Fruit fly (Drosophila melanogaster) whole organism, embryonic: ENCODE results near the gene CG5861.
A peak's percentile ranks its signal among the peaks of the same experiment; 100 is the strongest.

Source experiments
- ATbp ChIP-seq: fragments of 200-800 bp; sonication (Bioruptor generic); optimal IDR thresholded peaks from 2 replicates; lab custom pipeline; 2017; ENCODE audit warnings: missing biosample characterization, mild to moderate bottlenecking, missing genetic modification characterization, missing genetic modification reagents
- Antp ChIP-seq: fragments of 200-800 bp; sonication (Bioruptor generic); optimal IDR thresholded peaks from 3 replicates; lab custom pipeline; 2016; ENCODE audit warnings: missing biosample characterization, missing genetic modification characterization
- CG10147 ChIP-seq: fragments of 200-800 bp; sonication (Bioruptor generic); optimal IDR thresholded peaks from 2 replicates; lab custom pipeline; 2019; ENCODE audit warnings: missing biosample characterization, mild to moderate bottlenecking, missing genetic modification characterization, moderate library complexity
- CG11093 ChIP-seq: fragments of 200-800 bp; sonication (Bioruptor generic); IDR thresholded peaks from 3 replicates; pipeline ENCODE4 v1.3.6; 2022; ENCODE audit warnings: missing biosample characterization, missing genetic modification characterization
- CG11504 ChIP-seq: fragments of 200-800 bp; sonication (Bioruptor generic); optimal IDR thresholded peaks from 3 replicates; lab custom pipeline; 2019; ENCODE audit warnings: missing biosample characterization, mild to moderate bottlenecking, missing genetic modification characterization, moderate library complexity
- CG12219 ChIP-seq: fragments of 200-800 bp; sonication (Bioruptor generic); optimal IDR thresholded peaks from 3 replicates; lab custom pipeline; 2018; ENCODE audit warnings: missing biosample characterization, mild to moderate bottlenecking, missing genetic modification characterization
- CG12236 ChIP-seq: fragments of 200-800 bp; sonication (Bioruptor generic); optimal IDR thresholded peaks from 2 replicates; lab custom pipeline; 2016; ENCODE audit warnings: missing biosample characterization, missing genetic modification characterization
- CG13424 ChIP-seq: fragments of 200-800 bp; sonication (Bioruptor generic); optimal IDR thresholded peaks from 2 replicates; lab custom pipeline; 2019; ENCODE audit warnings: missing biosample characterization, mild to moderate bottlenecking, missing genetic modification characterization, moderate library complexity
- CG13775 ChIP-seq: fragments of 200-800 bp; sonication (Bioruptor generic); optimal IDR thresholded peaks from 3 replicates; lab custom pipeline; 2017; ENCODE audit warnings: missing biosample characterization, mild to moderate bottlenecking, missing genetic modification characterization
- CG15601 ChIP-seq: fragments of 200-800 bp; sonication (Bioruptor generic); optimal IDR thresholded peaks from 3 replicates; lab custom pipeline; 2019; ENCODE audit warnings: missing biosample characterization, mild to moderate bottlenecking, missing genetic modification characterization, moderate library complexity
- CG2120 ChIP-seq: fragments of 200-800 bp; sonication (Bioruptor generic); optimal IDR thresholded peaks from 3 replicates; lab custom pipeline; 2016; ENCODE audit warnings: missing biosample characterization, missing genetic modification characterization
- CG3065 ChIP-seq: fragments of 200-800 bp; sonication (Bioruptor generic); optimal IDR thresholded peaks from 2 replicates; lab custom pipeline; 2016; ENCODE audit warnings: missing biosample characterization, missing genetic modification characterization
- CG4328 ChIP-seq: fragments of 200-800 bp; sonication (Bioruptor generic); optimal IDR thresholded peaks from 3 replicates; lab custom pipeline; 2017; ENCODE audit warnings: missing biosample characterization, missing genetic modification reagents, missing genetic modification characterization
- CG9727 ChIP-seq: fragments of 200-800 bp; sonication (Bioruptor generic); optimal IDR thresholded peaks from 3 replicates; lab custom pipeline; 2017; ENCODE audit warnings: missing biosample characterization, mild to moderate bottlenecking, missing genetic modification characterization
- Camta ChIP-seq: fragments of 200-800 bp; sonication (Bioruptor generic); optimal IDR thresholded peaks from 2 replicates; lab custom pipeline; 2016; ENCODE audit warnings: missing biosample characterization, missing genetic modification characterization
- Dfd ChIP-seq, 2 experiments: fragments of >200 bp; optimal IDR thresholded peaks; 2 replicates each; lab custom pipeline; 2017; ENCODE audit warnings: missing biosample characterization in 2 of 2, missing genetic modification characterization in 2 of 2
- Gsc ChIP-seq: fragments of 200-800 bp; sonication (Bioruptor generic); IDR thresholded peaks from 2 replicates; pipeline ENCODE4 v1.3.6; 2022; ENCODE audit warnings: missing biosample characterization, missing genetic modification characterization
- Hmx ChIP-seq: fragments of 200-800 bp; sonication (Bioruptor generic); optimal IDR thresholded peaks from 2 replicates; lab custom pipeline; 2016; ENCODE audit warnings: missing biosample characterization, missing genetic modification characterization
- Hr39 ChIP-seq: fragments of >200 bp; optimal IDR thresholded peaks from 2 replicates; lab custom pipeline; 2017
- Lpt ChIP-seq: fragments of >200 bp; optimal IDR thresholded peaks from 2 replicates; lab custom pipeline; 2018; ENCODE audit warnings: missing biosample characterization, missing genetic modification characterization
- Mad ChIP-seq: fragments of 200-800 bp; sonication (Bioruptor generic); optimal IDR thresholded peaks from 2 replicates; lab custom pipeline; 2016; ENCODE audit warnings: missing biosample characterization, missing genetic modification characterization
- Mes4 ChIP-seq: fragments of 200-800 bp; sonication (Bioruptor generic); optimal IDR thresholded peaks from 2 replicates; lab custom pipeline; 2016; ENCODE audit warnings: missing biosample characterization, missing genetic modification characterization
- Myb ChIP-seq: fragments of 200-800 bp; sonication (Bioruptor generic); optimal IDR thresholded peaks from 2 replicates; lab custom pipeline; 2016; ENCODE audit warnings: missing biosample characterization, missing genetic modification characterization
- Opbp ChIP-seq: fragments of 200-800 bp; sonication (Bioruptor generic); IDR thresholded peaks from 3 replicates; pipeline ENCODE4 v1.3.6; 2022; ENCODE audit warnings: missing biosample characterization, missing genetic modification characterization; ENCODE audit not compliant: partially characterized antibody
- Rfx ChIP-seq: fragments of 200-800 bp; sonication (Bioruptor generic); IDR thresholded peaks from 2 replicates; pipeline ENCODE4 v1.3.6; 2022; ENCODE audit warnings: missing biosample characterization, missing genetic modification characterization
- Ssrp ChIP-seq: fragments of 200-800 bp; sonication (Bioruptor generic); optimal IDR thresholded peaks from 2 replicates; lab custom pipeline; 2018; ENCODE audit warnings: missing biosample characterization, mild to moderate bottlenecking, missing genetic modification characterization, moderate library complexity
- Stat92E ChIP-seq, 3 experiments: fragments of >200 bp in 2 of 3; fragments of 200-800 bp in 1 of 3; sonication (Bioruptor generic) in 1 of 3; optimal IDR thresholded peaks; 2 replicates each; lab custom pipeline; 2017 to 2019; ENCODE audit warnings: missing biosample characterization in 3 of 3, missing genetic modification characterization in 3 of 3, mild to moderate bottlenecking in 1 of 3, moderate library complexity in 1 of 3
- Xrp1 ChIP-seq: fragments of 200-800 bp; sonication (Bioruptor generic); IDR thresholded peaks from 2 replicates; pipeline ENCODE4 v1.3.6; 2022; ENCODE audit warnings: missing biosample characterization, missing genetic modification characterization
- abd-A ChIP-seq: fragments of 200-800 bp; sonication (Bioruptor generic); optimal IDR thresholded peaks from 3 replicates; lab custom pipeline; 2019; ENCODE audit warnings: missing biosample characterization, mild to moderate bottlenecking, missing genetic modification characterization, moderate library complexity
- aop ChIP-seq: fragments of 200-800 bp; sonication (Bioruptor generic); IDR thresholded peaks from 2 replicates; pipeline ENCODE4 v1.3.6; 2022; ENCODE audit warnings: missing biosample characterization, missing genetic modification characterization
- crc ChIP-seq: fragments of 200-800 bp; sonication (Bioruptor generic); optimal IDR thresholded peaks from 2 replicates; lab custom pipeline; 2016; ENCODE audit warnings: missing biosample characterization, missing genetic modification characterization
- crol ChIP-seq: fragments of 200-800 bp; sonication (Bioruptor generic); IDR thresholded peaks from 2 replicates; pipeline ENCODE4 v1.3.6; 2022; ENCODE audit warnings: missing biosample characterization, missing genetic modification characterization
- esg ChIP-seq: fragments of 200-800 bp; sonication (Bioruptor generic); conservative IDR thresholded peaks from 2 replicates; pipeline ENCODE4 v1.3.6; 2022; ENCODE audit warnings: missing biosample characterization, missing genetic modification characterization
- fd64A ChIP-seq: fragments of 200-800 bp; sonication (Bioruptor generic); optimal IDR thresholded peaks from 3 replicates; lab custom pipeline; 2018; ENCODE audit warnings: missing biosample characterization, mild to moderate bottlenecking, missing genetic modification characterization
- fd96Cb ChIP-seq: fragments of 200-800 bp; sonication (Bioruptor generic); optimal IDR thresholded peaks from 2 replicates; lab custom pipeline; 2018; ENCODE audit warnings: missing biosample characterization, mild to moderate bottlenecking, missing genetic modification characterization, moderate library complexity
- gce ChIP-seq: fragments of 200-800 bp; sonication (Bioruptor generic); IDR thresholded peaks from 3 replicates; pipeline ENCODE4 v1.3.6; 2022; ENCODE audit warnings: missing biosample characterization, missing genetic modification characterization
- insv ChIP-seq, 2 experiments: fragments of 200-800 bp; sonication (Bioruptor generic); optimal IDR thresholded peaks; 3 replicates each; lab custom pipeline; 2016 to 2018; ENCODE audit warnings: missing biosample characterization in 2 of 2, missing genetic modification characterization in 2 of 2
- jing ChIP-seq: fragments of 200-800 bp; sonication (Bioruptor generic); optimal IDR thresholded peaks from 2 replicates; lab custom pipeline; 2018; ENCODE audit warnings: missing biosample characterization, mild to moderate bottlenecking, missing genetic modification characterization
- jumu ChIP-seq: fragments of 200-800 bp; sonication (Bioruptor generic); optimal IDR thresholded peaks from 3 replicates; lab custom pipeline; 2016; ENCODE audit warnings: missing biosample characterization, missing genetic modification characterization
- lilli ChIP-seq: fragments of 200-800 bp; sonication (Bioruptor generic); optimal IDR thresholded peaks from 3 replicates; lab custom pipeline; 2016; ENCODE audit warnings: missing biosample characterization, missing genetic modification characterization
- maf-S ChIP-seq: fragments of 200-800 bp; sonication (Bioruptor generic); optimal IDR thresholded peaks from 2 replicates; lab custom pipeline; 2016; ENCODE audit warnings: missing biosample characterization, missing genetic modification characterization
- nerfin-2 ChIP-seq: fragments of 200-800 bp; sonication (Bioruptor generic); IDR thresholded peaks from 2 replicates; pipeline ENCODE4 v1.3.6; 2022; ENCODE audit warnings: missing biosample characterization, missing genetic modification characterization; ENCODE audit not compliant: partially characterized antibody
- org-1 ChIP-seq: fragments of 200-800 bp; sonication (Bioruptor generic); optimal IDR thresholded peaks from 2 replicates; lab custom pipeline; 2017; ENCODE audit warnings: missing biosample characterization, missing genetic modification characterization
- pho ChIP-seq: fragments of 200-800 bp; sonication (Bioruptor generic); optimal IDR thresholded peaks from 2 replicates; lab custom pipeline; 2016; ENCODE audit warnings: missing biosample characterization, missing genetic modification characterization
- phol ChIP-seq: fragments of 200-800 bp; sonication (Bioruptor generic); optimal IDR thresholded peaks from 3 replicates; lab custom pipeline; 2018; ENCODE audit warnings: missing biosample characterization, mild to moderate bottlenecking, missing genetic modification characterization, moderate library complexity
- sens-2 ChIP-seq: fragments of 200-800 bp; sonication (Bioruptor generic); IDR thresholded peaks from 2 replicates; pipeline ENCODE4 v1.3.6; 2022; ENCODE audit warnings: missing biosample characterization, missing genetic modification characterization
- shn ChIP-seq: fragments of 200-800 bp; sonication (Bioruptor generic); optimal IDR thresholded peaks from 3 replicates; lab custom pipeline; 2016; ENCODE audit warnings: missing biosample characterization, missing genetic modification characterization
- tgo ChIP-seq: fragments of 200-800 bp; sonication (Bioruptor generic); IDR thresholded peaks from 3 replicates; pipeline ENCODE4 v1.3.6; 2022; ENCODE audit warnings: missing biosample characterization, missing genetic modification characterization
- vvl ChIP-seq: fragments of 200-800 bp; sonication (Bioruptor generic); IDR thresholded peaks from 2 replicates; pipeline ENCODE4 v1.3.6; 2022; ENCODE audit warnings: missing biosample characterization, missing genetic modification characterization
- yki ChIP-seq: fragments of >200 bp; optimal IDR thresholded peaks from 3 replicates; lab custom pipeline; 2018

The CG5861 gene

DNA sequence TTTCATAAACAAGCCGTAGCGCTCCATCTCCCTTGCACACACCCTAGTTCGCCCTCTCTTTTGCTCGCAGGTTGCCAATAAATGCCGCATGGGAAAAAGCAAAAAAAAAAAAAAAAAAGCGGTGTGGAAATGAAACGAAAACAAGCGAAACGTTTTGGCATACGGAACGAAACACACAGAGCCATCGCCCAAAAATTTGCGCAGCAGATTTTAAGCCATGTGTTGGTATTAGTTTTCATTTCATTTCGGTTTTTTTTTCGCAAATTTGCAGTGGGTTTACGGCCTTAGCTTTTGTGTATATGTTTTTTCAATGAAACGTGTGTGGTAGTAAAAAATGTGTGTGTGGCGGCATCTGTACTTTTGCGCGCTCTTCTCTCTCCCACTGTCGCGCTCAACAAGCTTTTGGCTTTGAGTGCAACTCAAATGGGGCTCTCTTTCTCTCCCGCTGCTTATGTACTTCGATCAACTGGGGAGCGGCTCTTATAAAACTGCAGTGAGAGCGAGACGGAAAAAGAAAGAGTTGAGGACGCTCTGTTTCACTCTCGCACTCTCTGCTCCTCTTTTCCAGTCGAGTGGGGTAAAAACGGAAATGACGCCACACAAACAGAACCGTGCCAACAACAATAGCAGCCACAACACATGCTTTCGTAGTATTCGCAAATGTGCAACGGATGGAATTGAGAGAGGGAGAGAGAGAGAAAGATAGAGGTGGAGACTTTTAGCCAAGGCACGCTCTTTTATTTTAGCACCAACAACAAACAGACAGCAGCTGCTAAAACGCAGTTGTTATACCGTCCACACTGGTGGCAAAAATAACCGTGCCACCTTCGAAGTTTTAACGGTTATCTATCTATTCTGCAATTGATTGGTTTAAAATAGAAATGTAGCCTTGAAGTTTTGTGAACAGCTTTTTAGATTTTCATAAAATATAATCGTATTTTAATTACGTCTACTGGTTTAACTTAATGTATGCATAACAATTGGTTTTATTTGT, 22.5 kb downstream of the CG5861 start (continued):
- peak; percentile 21 for TF ChIP-seq phol (tag; lab: Kevin White, UChicago)
- peak; percentile 29 for TF ChIP-seq CG13424 (tag; lab: Kevin White, UChicago)
- TF ChIP-seq gce (GFP tag; lab: Robert Waterston, UW), result no peak
- no peak for TF ChIP-seq CG11093 (GFP tag; lab: Robert Waterston, UW)
- no peak for TF ChIP-seq shn (GFP tag; lab: Kevin White, UChicago)
- TF ChIP-seq aop (GFP tag; lab: Robert Waterston, UW), result no peak
- no peak for TF ChIP-seq jumu (GFP tag; lab: Kevin White, UChicago)
- TF ChIP-seq ATbp (GFP tag; lab: Kevin White, UChicago), result peak; percentile 52
- TF ChIP-seq vvl (GFP tag; lab: Robert Waterston, UW), result no peak
- peak; percentile 0 for TF ChIP-seq CG15601 (tag; lab: Kevin White, UChicago)
- TF ChIP-seq esg (GFP tag; lab: Robert Waterston, UW), result no peak
- TF ChIP-seq sens-2 (GFP tag; lab: Robert Waterston, UW), result no peak
- TF ChIP-seq CG12219, result peak; percentile 47
- no peak for TF ChIP-seq Rfx (GFP tag; lab: Robert Waterston, UW)
- peak; percentile 25 for TF ChIP-seq CG4328
- TF ChIP-seq crol, result no peak
- no peak for TF ChIP-seq Xrp1
- no peak for TF ChIP-seq Dfd (GFP tag; optimal IDR thresholded peaks at IDR 0.05; lab: Kevin White, UChicago)
- TF ChIP-seq fd64A (GFP tag; lab: Kevin White, UChicago), result peak; percentile 73
- TF ChIP-seq Hr39 (lab: Kevin White, UChicago), result no peak
- peak; percentile 34 for TF ChIP-seq Camta (GFP tag; lab: Kevin White, UChicago)
- peak; percentile 56 for TF ChIP-seq CG11504
- TF ChIP-seq org-1 (GFP tag; lab: Kevin White, UChicago), result peak; percentile 52
- peak; percentile 53 for TF ChIP-seq Mad
- no peak for TF ChIP-seq Mes4 (GFP tag; lab: Kevin White, UChicago)
- TF ChIP-seq lilli (GFP tag; lab: Kevin White, UChicago), result peak; percentile 64
- peak; percentile 8 for TF ChIP-seq Hmx (GFP tag; lab: Kevin White, UChicago)
- TF ChIP-seq Stat92E (GFP tag; optimal IDR thresholded peaks at IDR 0.05; lab: Kevin White, UChicago), result no peak
- no peak for TF ChIP-seq jing
- no peak for TF ChIP-seq CG3065 (GFP tag; lab: Kevin White, UChicago)
- peak; percentile 24 for TF ChIP-seq fd96Cb (tag; lab: Kevin White, UChicago)
- TF ChIP-seq Lpt, result no peak
- peak; percentile 63 for TF ChIP-seq yki
- TF ChIP-seq nerfin-2 (GFP tag; lab: Robert Waterston, UW), result no peak
- TF ChIP-seq CG10147 (GFP tag; lab: Kevin White, UChicago), result peak; percentile 48
- TF ChIP-seq Myb, result peak; percentile 3
- TF ChIP-seq Antp, result peak; percentile 37
- peak; percentile 8 for TF ChIP-seq maf-S (GFP tag; lab: Kevin White, UChicago)
- TF ChIP-seq CG13775 (GFP tag; lab: Kevin White, UChicago), result peak; percentile 61
- no peak for TF ChIP-seq crc (GFP tag; lab: Kevin White, UChicago)
- peak; percentile 1 for TF ChIP-seq Ssrp (tag; lab: Kevin White, UChicago)
- peak; percentile 45 for TF ChIP-seq CG9727
- TF ChIP-seq abd-A (tag; lab: Kevin White, UChicago), result peak; percentile 54
- TF ChIP-seq Gsc (GFP tag; lab: Robert Waterston, UW), result no peak
- peak; percentile 64 for TF ChIP-seq pho (GFP tag; lab: Kevin White, UChicago)
- TF ChIP-seq CG12236 (GFP tag; lab: Kevin White, UChicago), result no peak
- no peak for TF ChIP-seq insv (GFP tag; optimal IDR thresholded peaks at IDR 0.05; lab: Kevin White, UChicago)
- no peak for TF ChIP-seq Opbp (GFP tag; lab: Robert Waterston, UW)
- TF ChIP-seq CG2120, result peak; percentile 61
- no peak for TF ChIP-seq tgo (GFP tag; lab: Robert Waterston, UW)
